Fruit fly (Drosophila melanogaster) whole organism, wandering third instar larva: ENCODE results near the gene gukh.

Experiments used
- Myc ChIP-seq: fragments of >200 bp; optimal IDR thresholded peaks from 2 replicates; lab custom pipeline; 2017
- dsf ChIP-seq: sonication (Bioruptor generic); optimal IDR thresholded peaks from 2 replicates; lab custom pipeline; 2016; ENCODE audit warnings: missing biosample characterization, missing genetic modification characterization, borderline replicate concordance
- lola ChIP-seq: fragments of >200 bp; optimal IDR thresholded peaks from 2 replicates; lab custom pipeline; 2017; ENCODE audit warnings: missing biosample characterization, missing genetic modification characterization

dm6 chr3R:18999906-19000451 lies 16.2 kb downstream of the gukh start:
- TF ChIP-seq dsf (GFP tag; lab: Kevin White, UChicago): no peak
- TF ChIP-seq Myc (lab: Kevin White, UChicago): no peak
- no peak for TF ChIP-seq lola (GFP tag; lab: Kevin White, UChicago)
